Fruit fly (Drosophila melanogaster) S2 (cell line): ENCODE results near the gene Rpt2.

Experiments used
- CG8478 ChIP-seq: fragments of >200 bp; optimal IDR thresholded peaks from 2 replicates; lab custom pipeline; 2018
- CTCF ChIP-seq, 2 experiments: fragments of >200 bp; optimal IDR thresholded peaks; 2 replicates each; lab custom pipeline; 2018

DNA sequence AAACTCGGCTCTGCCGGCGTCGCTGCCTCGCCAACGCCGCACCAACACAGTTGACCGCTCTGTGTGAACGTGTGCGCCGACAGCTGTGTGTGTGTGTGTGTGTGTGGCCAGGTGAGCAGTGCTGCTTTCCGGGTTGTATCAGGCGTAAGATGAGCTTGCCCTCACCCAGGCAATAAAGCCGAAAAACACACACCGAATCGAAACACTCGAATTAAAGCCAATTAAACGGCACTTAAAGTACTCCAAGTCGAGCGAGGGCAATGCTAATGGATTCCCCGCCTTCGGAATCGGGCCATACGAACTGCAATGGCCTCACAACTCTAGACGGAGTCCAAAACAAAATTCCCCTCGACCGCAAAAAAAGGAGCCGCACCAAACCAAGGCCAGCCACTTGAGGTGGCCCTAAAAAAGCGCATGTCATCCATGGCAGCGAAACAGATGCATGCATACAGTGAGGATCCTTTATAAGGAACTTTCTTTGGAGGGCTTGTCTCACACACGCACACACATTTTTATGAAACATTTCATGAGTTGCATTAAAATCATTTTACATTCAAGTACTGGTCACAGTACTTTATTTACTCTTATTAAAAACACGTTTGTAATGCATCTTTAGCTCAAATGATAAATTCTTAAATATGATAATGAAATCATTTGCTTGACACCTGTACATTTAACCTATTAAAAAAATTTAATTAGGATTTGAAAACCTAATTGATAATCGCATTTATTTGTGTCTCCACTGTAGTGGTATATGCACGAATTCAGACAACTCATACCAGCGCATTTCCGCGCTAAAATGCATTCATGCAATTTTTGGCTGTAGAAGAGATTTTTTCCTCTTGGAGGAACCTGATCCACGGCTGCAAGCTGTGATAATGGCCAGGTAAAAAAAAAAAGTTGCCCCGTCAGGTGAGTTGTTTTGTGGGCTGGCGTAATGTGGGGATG, 17.4 kb upstream of the Rpt2 start:
- TF ChIP-seq CTCF (optimal IDR thresholded peaks at IDR 0.05; lab: Kevin White, UChicago) (no peak), CG8478 (no peak)
